Worm (Caenorhabditis elegans): Measurements from ENCODE around the gene C13B9.2.

The C13B9.2 gene

DNA sequence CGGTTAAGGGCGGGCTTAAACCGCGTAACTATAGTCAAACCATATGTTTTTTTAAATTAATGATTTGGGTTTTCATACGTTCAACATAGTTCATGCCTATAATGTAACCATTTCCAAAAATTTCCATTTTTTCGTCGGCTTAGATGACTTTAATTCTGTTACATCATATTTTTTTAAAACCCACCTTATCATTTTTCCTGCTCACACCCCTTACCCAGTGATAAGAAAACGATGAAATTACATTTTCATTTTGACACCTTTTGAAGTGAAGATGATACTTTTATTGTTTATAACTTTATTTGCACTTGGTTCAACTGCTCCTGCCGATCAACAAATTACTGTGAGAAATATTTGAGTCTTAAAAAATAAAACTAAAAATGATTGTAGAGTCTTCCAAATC is 7.8 kb upstream of the C13B9.2 start, which contains the start of gene ctsa-4.2:
ctsa-4.2 (plus strand) TSS at position 247 of the 400 bp plus-strand sequence.
- TF ChIP-seq flt-1 (GFP tag; IDR thresholded peaks at IDR 0.05): no peak
- TF ChIP-seq klf-2 (GFP tag; conservative IDR thresholded peaks at IDR 0.05): no peak

DNA sequence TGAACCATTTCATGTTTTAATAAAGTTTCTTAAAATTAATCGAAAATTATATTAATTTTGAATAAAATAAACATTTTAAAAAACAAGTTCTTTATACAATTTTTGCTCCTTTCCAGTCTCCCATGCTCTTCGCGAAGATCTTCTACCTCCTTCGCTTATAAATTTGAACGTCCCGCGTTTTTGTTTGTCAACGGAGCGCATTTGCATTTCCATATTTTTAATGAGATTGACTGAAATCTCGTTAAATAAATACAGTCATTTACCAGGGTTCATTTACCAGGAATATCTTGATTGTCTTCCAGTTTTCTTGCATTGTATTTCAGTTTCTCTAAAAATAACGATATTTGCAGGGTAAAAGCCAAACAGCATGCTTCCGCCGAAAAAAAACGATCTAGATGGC is 5.0 kb upstream of the C13B9.2 start, which contains the start of gene cmtr-2:
cmtr-2 (plus strand) TSS at position 351 of the 400 bp plus-strand sequence.
- TF ChIP-seq klf-2 (GFP tag; conservative IDR thresholded peaks at IDR 0.05): no peak
- no peak for TF ChIP-seq cog-1 (tag; optimal IDR thresholded peaks at IDR 0.05)
- no peak for TF ChIP-seq med-1 (GFP tag; optimal IDR thresholded peaks at IDR 0.05; ENCODE audit: insufficient read depth)
- no peak for TF ChIP-seq tab-1 (GFP tag; IDR thresholded peaks at IDR 0.05)
- TF ChIP-seq ztf-23 (GFP tag; IDR thresholded peaks at IDR 0.05): no peak
- no peak for TF ChIP-seq ztf-29 (GFP tag; IDR thresholded peaks at IDR 0.05)
- no peak for TF ChIP-seq flt-1 (GFP tag; IDR thresholded peaks at IDR 0.05)
- TF ChIP-seq ref-1 (GFP tag; conservative IDR thresholded peaks at IDR 0.05): no peak
- no peak for TF ChIP-seq T22C8.4 (GFP tag; IDR thresholded peaks at IDR 0.05)

ce11 chrIII:6624872-6625271 is 4.8 kb downstream of the C13B9.2 start, which contains the start of gene copd-1:
Gene copd-1 (minus strand): TSS chrIII:6624972.
- TF ChIP-seq flt-1 (GFP tag; IDR thresholded peaks at IDR 0.05): no peak
- no peak for TF ChIP-seq ref-1 (GFP tag; conservative IDR thresholded peaks at IDR 0.05)
- no peak for TF ChIP-seq ztf-29 (GFP tag; IDR thresholded peaks at IDR 0.05)
- TF ChIP-seq med-1 (GFP tag; optimal IDR thresholded peaks at IDR 0.05; ENCODE audit: insufficient read depth): no peak
- no peak for TF ChIP-seq T22C8.4 (GFP tag; IDR thresholded peaks at IDR 0.05)
- no peak for TF ChIP-seq tab-1 (GFP tag; IDR thresholded peaks at IDR 0.05)
- TF ChIP-seq cog-1 (tag; optimal IDR thresholded peaks at IDR 0.05): no peak
- TF ChIP-seq klf-2 (GFP tag; conservative IDR thresholded peaks at IDR 0.05): no peak
- no peak for TF ChIP-seq ztf-23 (GFP tag; IDR thresholded peaks at IDR 0.05)

ce11 chrIII:6625317-6625716 is 5.3 kb downstream of the C13B9.2 start:
- TF ChIP-seq cog-1 (tag; optimal IDR thresholded peaks at IDR 0.05) (no peak), med-1 (GFP tag; optimal IDR thresholded peaks at IDR 0.05; ENCODE audit: insufficient read depth) (no peak), ztf-29 (GFP tag; IDR thresholded peaks at IDR 0.05) (no peak), ztf-23 (GFP tag; IDR thresholded peaks at IDR 0.05) (no peak), tab-1 (GFP tag; IDR thresholded peaks at IDR 0.05) (no peak), klf-2 (GFP tag; conservative IDR thresholded peaks at IDR 0.05) (no peak)

- 0 out of 2 replicates have a peak, but pooled peaks have one; percentile 44 for TF ChIP-seq T22C8.4 (GFP tag; IDR thresholded peaks at IDR 0.05)
Measured at ce11 chrIII:6627876-6628275, 7.8 kb downstream of the C13B9.2 start.

DNA sequence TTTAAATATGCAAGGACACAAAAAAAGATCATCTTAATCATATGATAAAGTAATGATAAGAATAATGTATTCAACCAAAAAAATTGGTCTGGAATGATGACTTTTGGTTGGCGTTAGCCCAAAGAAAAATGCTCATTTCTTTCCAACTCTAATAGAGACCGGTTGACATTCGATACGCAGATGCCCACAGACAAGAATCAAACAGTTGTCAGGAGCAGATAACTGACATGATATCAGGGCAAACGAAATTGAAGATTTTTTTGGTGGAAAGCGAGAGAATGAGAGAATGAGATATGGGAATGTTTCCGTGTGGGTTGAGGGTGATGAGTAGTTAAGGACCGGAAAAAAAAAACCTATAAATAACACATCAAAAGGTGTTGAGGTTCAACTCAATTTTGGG is 19.0 kb downstream of the C13B9.2 start:
- no peak for TF ChIP-seq ref-1 (GFP tag; conservative IDR thresholded peaks at IDR 0.05)
- TF ChIP-seq flt-1 (GFP tag; IDR thresholded peaks at IDR 0.05): no peak
- no peak for TF ChIP-seq med-1 (GFP tag; optimal IDR thresholded peaks at IDR 0.05; ENCODE audit: insufficient read depth)

ce11 chrIII:6645305-6645704 is 25.3 kb downstream of the C13B9.2 start:
- TF ChIP-seq T22C8.4 (GFP tag; IDR thresholded peaks at IDR 0.05) (no peak), ztf-29 (GFP tag; IDR thresholded peaks at IDR 0.05) (no peak), cog-1 (tag; optimal IDR thresholded peaks at IDR 0.05) (no peak), tab-1 (GFP tag; IDR thresholded peaks at IDR 0.05) (no peak), flt-1 (GFP tag; IDR thresholded peaks at IDR 0.05) (no peak), med-1 (GFP tag; optimal IDR thresholded peaks at IDR 0.05; ENCODE audit: insufficient read depth) (no peak), ref-1 (GFP tag; conservative IDR thresholded peaks at IDR 0.05) (no peak), ztf-23 (GFP tag; IDR thresholded peaks at IDR 0.05) (no peak), klf-2 (GFP tag; conservative IDR thresholded peaks at IDR 0.05) (no peak)

DNA sequence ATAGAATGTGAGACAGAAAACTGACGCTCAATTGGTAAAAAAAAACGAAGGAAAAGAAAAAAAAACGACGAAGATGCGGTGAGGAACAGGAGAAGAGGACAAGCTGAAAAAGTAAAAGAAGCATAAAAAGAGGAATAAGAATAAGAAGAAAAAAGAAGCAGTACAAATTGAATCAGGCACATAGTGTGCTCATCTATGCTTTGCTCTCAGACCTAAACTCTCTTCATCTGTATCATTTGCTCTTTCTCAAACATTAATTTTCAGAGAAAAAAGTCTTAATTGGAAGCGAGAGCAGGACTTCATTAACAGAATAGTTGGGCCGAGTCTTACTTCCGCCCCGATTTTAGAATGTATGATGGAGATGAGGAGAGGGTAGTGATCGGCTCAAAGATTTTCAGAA is 26.8 kb downstream of the C13B9.2 start:
- no peak for TF ChIP-seq ztf-23 (GFP tag; IDR thresholded peaks at IDR 0.05)
- no peak for TF ChIP-seq flt-1 (GFP tag; IDR thresholded peaks at IDR 0.05)
- no peak for TF ChIP-seq ref-1 (GFP tag; conservative IDR thresholded peaks at IDR 0.05)
- no peak for TF ChIP-seq T22C8.4 (GFP tag; IDR thresholded peaks at IDR 0.05)
- TF ChIP-seq med-1 (GFP tag; optimal IDR thresholded peaks at IDR 0.05; ENCODE audit: insufficient read depth): no peak
- TF ChIP-seq cog-1 (tag; optimal IDR thresholded peaks at IDR 0.05): no peak
- TF ChIP-seq klf-2 (GFP tag; conservative IDR thresholded peaks at IDR 0.05): no peak
- TF ChIP-seq ztf-29 (GFP tag; IDR thresholded peaks at IDR 0.05): no peak
- no peak for TF ChIP-seq tab-1 (GFP tag; IDR thresholded peaks at IDR 0.05)

- TF ChIP-seq ztf-29 (GFP tag; IDR thresholded peaks at IDR 0.05) (no peak), med-1 (GFP tag; optimal IDR thresholded peaks at IDR 0.05; ENCODE audit: insufficient read depth) (no peak), flt-1 (GFP tag; IDR thresholded peaks at IDR 0.05) (no peak), klf-2 (GFP tag; conservative IDR thresholded peaks at IDR 0.05) (no peak), ref-1 (GFP tag; conservative IDR thresholded peaks at IDR 0.05) (no peak), ztf-23 (GFP tag; IDR thresholded peaks at IDR 0.05) (no peak), tab-1 (GFP tag; IDR thresholded peaks at IDR 0.05) (no peak), T22C8.4 (GFP tag; IDR thresholded peaks at IDR 0.05) (no peak), cog-1 (tag; optimal IDR thresholded peaks at IDR 0.05) (no peak)
Measured at ce11 chrIII:6647568-6647967, 27.5 kb downstream of the C13B9.2 start.

- TF ChIP-seq cog-1 (tag; optimal IDR thresholded peaks at IDR 0.05): no peak
- TF ChIP-seq flt-1 (GFP tag; IDR thresholded peaks at IDR 0.05): no peak
- TF ChIP-seq med-1 (GFP tag; optimal IDR thresholded peaks at IDR 0.05; ENCODE audit: insufficient read depth): no peak
- no peak for TF ChIP-seq ref-1 (GFP tag; conservative IDR thresholded peaks at IDR 0.05)
- TF ChIP-seq tab-1 (GFP tag; IDR thresholded peaks at IDR 0.05): no peak
- TF ChIP-seq ztf-23 (GFP tag; IDR thresholded peaks at IDR 0.05): no peak
- TF ChIP-seq ztf-29 (GFP tag; IDR thresholded peaks at IDR 0.05): no peak
- TF ChIP-seq T22C8.4 (GFP tag; IDR thresholded peaks at IDR 0.05): no peak
- no peak for TF ChIP-seq klf-2 (GFP tag; conservative IDR thresholded peaks at IDR 0.05)
Measured at ce11 chrIII:6651983-6652382, 31.9 kb downstream of the C13B9.2 start, which contains the start of gene pdfr-1. Gene pdfr-1 (minus strand): TSS chrIII:6652083.
